Worm (Caenorhabditis elegans) whole organism, early embryonic: ENCODE results near the gene T26G10.5.

ENCODE experiments used
- B0310.2 ChIP-seq: sonication (generic microtip); optimal IDR thresholded peaks from 2 replicates; lab custom pipeline; 2016; ENCODE audit warnings: mild to moderate bottlenecking, missing genetic modification characterization, missing compliant biosample characterization
- F13C5.2 ChIP-seq: sonication (generic microtip); optimal IDR thresholded peaks from 2 replicates; lab custom pipeline; 2017; ENCODE audit warnings: mild to moderate bottlenecking, missing genetic modification characterization, inconsistent platforms, missing compliant biosample characterization
- aly-1 ChIP-seq: sonication (generic microtip); optimal IDR thresholded peaks from 2 replicates; lab custom pipeline; 2016; ENCODE audit warnings: missing genetic modification characterization, missing compliant biosample characterization
- ama-1 ChIP-seq: fragments of 150-350 bp; optimal IDR thresholded peaks from 2 replicates; lab custom pipeline; 2014
- ceh-13 ChIP-seq: fragments of 200-800 bp; sonication (Bioruptor generic); optimal IDR thresholded peaks from 2 replicates; lab custom pipeline; 2018; ENCODE audit warnings: mild to moderate bottlenecking, missing genetic modification characterization, missing compliant biosample characterization
- ceh-36 ChIP-seq: sonication (generic microtip); optimal IDR thresholded peaks from 2 replicates; lab custom pipeline; 2016; ENCODE audit warnings: missing genetic modification characterization, inconsistent platforms, missing compliant biosample characterization
- ets-7 ChIP-seq: sonication (generic microtip); optimal IDR thresholded peaks from 2 replicates; lab custom pipeline; 2016; ENCODE audit warnings: missing genotype, missing genetic modification characterization, missing compliant biosample characterization
- flt-1 ChIP-seq: fragments of 200-800 bp; sonication (Bioruptor generic); IDR thresholded peaks from 2 replicates; pipeline ENCODE4 v1.3.6; 2022; ENCODE audit warnings: missing genetic modification characterization, missing compliant biosample characterization
- hmbx-1 ChIP-seq: sonication (generic microtip); optimal IDR thresholded peaks from 2 replicates; lab custom pipeline; 2016; ENCODE audit warnings: mild to moderate bottlenecking, missing genetic modification characterization, missing compliant biosample characterization
- hmg-4 ChIP-seq: fragments of 200-800 bp; sonication (Bioruptor generic); optimal IDR thresholded peaks from 2 replicates; lab custom pipeline; 2018; ENCODE audit warnings: mild to moderate bottlenecking, missing genetic modification characterization, missing compliant biosample characterization
- hnd-1 ChIP-seq: sonication (generic microtip); optimal IDR thresholded peaks from 2 replicates; lab custom pipeline; 2016; ENCODE audit warnings: missing genetic modification characterization, missing compliant biosample characterization
- pes-1 ChIP-seq: fragments of 200-800 bp; sonication (Bioruptor generic); IDR thresholded peaks from 2 replicates; pipeline ENCODE4 v1.3.6; 2022; ENCODE audit warnings: missing genetic modification reagents, missing genetic modification characterization, missing compliant biosample characterization
- scrt-1 ChIP-seq: fragments of 200-800 bp; sonication (Bioruptor generic); IDR thresholded peaks from 2 replicates; pipeline ENCODE4 v1.3.6; 2022; ENCODE audit warnings: missing genetic modification characterization, missing compliant biosample characterization
- sea-1 ChIP-seq: fragments of 200-800 bp; sonication (Bioruptor generic); conservative IDR thresholded peaks from 2 replicates; pipeline ENCODE4 v1.3.6; 2022; ENCODE audit warnings: missing genetic modification characterization, missing compliant biosample characterization
- tbx-11 ChIP-seq: fragments of 200-800 bp; sonication (Bioruptor generic); IDR thresholded peaks from 2 replicates; pipeline ENCODE4 v1.3.6; 2022; ENCODE audit warnings: missing genetic modification characterization, missing compliant biosample characterization
- tbx-37 ChIP-seq: fragments of 200-800 bp; sonication (Bioruptor generic); conservative IDR thresholded peaks from 2 replicates; pipeline ENCODE4 v1.3.6; 2022; ENCODE audit warnings: missing genetic modification reagents, missing genetic modification characterization, missing compliant biosample characterization
- tra-4 ChIP-seq: sonication (generic microtip); optimal IDR thresholded peaks from 2 replicates; lab custom pipeline; 2017; ENCODE audit warnings: missing genetic modification characterization, missing compliant biosample characterization

T26G10.5 gene

ce11 chrIII:9461894-9462784 lies 35.9 kb upstream of the T26G10.5 start:
- TF ChIP-seq tra-4 (tag; lab: Kevin White, UChicago): no peak

ce11 chrIII:9457192-9458103 lies 31.2 kb upstream of the T26G10.5 start:
- TF ChIP-seq hmbx-1 (tag; lab: Kevin White, UChicago): no peak
- TF ChIP-seq hmg-4 (GFP tag; lab: Kevin White, UChicago): no peak
- no peak for TF ChIP-seq ama-1 (lab: Kevin White, UChicago)
- TF ChIP-seq ceh-13 (GFP tag; lab: Kevin White, UChicago): no peak
- no peak for TF ChIP-seq tbx-37 (GFP tag; lab: Robert Waterston, UW)
- TF ChIP-seq flt-1 (GFP tag; lab: Robert Waterston, UW): no peak
- TF ChIP-seq ets-7 (tag; lab: Kevin White, UChicago): no peak
- no peak for TF ChIP-seq ceh-36
- no peak for TF ChIP-seq F13C5.2 (tag; lab: Kevin White, UChicago)
- no peak for TF ChIP-seq aly-1 (tag; lab: Kevin White, UChicago)
- no peak for TF ChIP-seq hnd-1 (tag; lab: Kevin White, UChicago)
- no peak for TF ChIP-seq B0310.2
- TF ChIP-seq tbx-11 (GFP tag; lab: Robert Waterston, UW): no peak
- TF ChIP-seq tra-4 (tag; lab: Kevin White, UChicago): no peak
- no peak for TF ChIP-seq pes-1 (GFP tag; lab: Robert Waterston, UW)
- no peak for TF ChIP-seq sea-1 (GFP tag; lab: Robert Waterston, UW)
- TF ChIP-seq scrt-1 (GFP tag; lab: Robert Waterston, UW): no peak

DNA sequence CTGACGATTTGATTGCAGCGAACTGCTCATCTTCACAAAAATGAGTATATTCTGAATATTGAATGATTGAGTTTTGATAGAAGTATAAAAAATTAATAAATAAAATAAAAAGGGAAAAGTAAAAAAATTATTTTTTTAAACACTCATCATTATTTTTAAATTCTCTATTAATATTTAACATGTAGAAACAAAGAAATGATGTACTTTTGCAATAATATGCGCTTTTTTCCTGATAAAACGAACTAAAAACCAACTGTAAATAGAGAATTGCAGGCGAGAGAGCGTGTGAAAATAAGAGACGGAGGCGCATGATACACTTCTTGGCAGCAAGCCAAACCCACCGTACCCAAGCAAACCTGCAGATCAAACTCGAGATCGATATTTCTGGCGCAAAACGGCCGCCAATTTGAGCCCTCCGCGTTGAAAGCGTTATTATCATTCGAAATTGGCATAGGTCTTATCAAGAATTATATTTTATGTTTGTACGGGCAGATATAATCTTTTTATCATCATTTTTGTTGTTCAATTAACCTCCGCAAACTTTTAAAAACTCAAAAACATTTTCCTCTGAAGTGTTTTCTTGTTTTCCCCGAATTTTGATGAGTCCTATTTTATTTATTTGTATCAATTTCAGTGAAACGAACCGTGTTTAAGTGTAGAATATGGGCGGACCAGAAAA lies 29.9 kb upstream of the T26G10.5 start, which contains the start of the genes rheb-1 and spk-1:
TSS of gene rheb-1 (minus strand) at position 51 of the 679 bp plus-strand sequence.
TSS of gene spk-1 (plus strand) at position 629 of the 679 bp plus-strand sequence.
- TF ChIP-seq hmbx-1 (tag; lab: Kevin White, UChicago) (no peak), ama-1 (lab: Kevin White, UChicago) (no peak), hmg-4 (GFP tag; lab: Kevin White, UChicago) (peak; percentile 43), scrt-1 (GFP tag; lab: Robert Waterston, UW) (no peak), F13C5.2 (tag; lab: Kevin White, UChicago) (peak; percentile 5)

DNA sequence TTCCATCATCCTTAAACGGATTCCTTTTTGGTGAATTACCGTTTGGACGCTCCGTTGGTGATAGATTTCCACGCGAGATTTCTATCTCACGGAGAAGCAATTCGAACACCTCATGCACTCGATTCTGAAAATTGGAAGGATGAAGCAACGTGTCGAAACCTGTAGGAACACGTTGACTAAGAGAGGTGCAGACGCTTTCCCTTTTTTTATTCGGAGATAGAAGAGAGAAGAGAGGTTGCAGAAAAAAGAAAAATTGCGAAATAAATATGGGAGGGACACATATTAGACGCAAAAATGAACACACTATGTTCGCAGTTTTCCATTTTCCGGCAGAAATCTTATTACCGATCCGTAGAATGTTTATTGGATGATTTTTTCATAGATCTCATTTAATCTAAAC lies 28.5 kb upstream of the T26G10.5 start:
- TF ChIP-seq hmg-4 (GFP tag; lab: Kevin White, UChicago) (no peak), ceh-13 (GFP tag; lab: Kevin White, UChicago) (no peak), tra-4 (tag; lab: Kevin White, UChicago) (no peak), ceh-36 (no peak), ama-1 (lab: Kevin White, UChicago) (no peak), tbx-11 (GFP tag; lab: Robert Waterston, UW) (no peak), tbx-37 (GFP tag; lab: Robert Waterston, UW) (no peak), scrt-1 (GFP tag; lab: Robert Waterston, UW) (no peak), flt-1 (GFP tag; lab: Robert Waterston, UW) (no peak), aly-1 (tag; lab: Kevin White, UChicago) (no peak), pes-1 (GFP tag; lab: Robert Waterston, UW) (no peak), B0310.2 (no peak), ets-7 (tag; lab: Kevin White, UChicago) (no peak), hnd-1 (tag; lab: Kevin White, UChicago) (no peak)

ce11 chrIII:9453962-9454361 lies 27.8 kb upstream of the T26G10.5 start, which contains the start of gene F54C8.7:
TSS of gene F54C8.7 (minus strand) at chrIII:9454062.
- TF ChIP-seq ceh-36: no peak
- TF ChIP-seq B0310.2: no peak
- TF ChIP-seq sea-1 (GFP tag; lab: Robert Waterston, UW): no peak
- TF ChIP-seq tra-4 (tag; lab: Kevin White, UChicago): no peak

- TF ChIP-seq ama-1 (lab: Kevin White, UChicago) (no peak), aly-1 (tag; lab: Kevin White, UChicago) (no peak), tbx-11 (GFP tag; lab: Robert Waterston, UW) (no peak), tra-4 (tag; lab: Kevin White, UChicago) (peak; percentile 5), ceh-36 (no peak), hnd-1 (tag; lab: Kevin White, UChicago) (no peak), tbx-37 (GFP tag; lab: Robert Waterston, UW) (no peak), flt-1 (GFP tag; lab: Robert Waterston, UW) (0 out of 2 replicates have a peak, but pooled peaks have one; percentile 36), pes-1 (GFP tag; lab: Robert Waterston, UW) (no peak), ceh-13 (GFP tag; lab: Kevin White, UChicago) (no peak), ets-7 (tag; lab: Kevin White, UChicago) (no peak), scrt-1 (GFP tag; lab: Robert Waterston, UW) (0 out of 2 replicates have a peak, but pooled peaks have one; percentile 12), hmg-4 (GFP tag; lab: Kevin White, UChicago) (peak; percentile 65), F13C5.2 (tag; lab: Kevin White, UChicago) (no peak), sea-1 (GFP tag; lab: Robert Waterston, UW) (no peak), B0310.2 (no peak), hmbx-1 (tag; lab: Kevin White, UChicago) (no peak)
These were observed 24.7 kb upstream of the T26G10.5 start for ce11 chrIII:9450933-9451332.
